Worm (Caenorhabditis elegans): ENCODE measurements around the gene Y62F5A.12.
A peak's percentile ranks its signal among the peaks of the same experiment; 100 is the strongest.

The Y62F5A.12 gene

DNA sequence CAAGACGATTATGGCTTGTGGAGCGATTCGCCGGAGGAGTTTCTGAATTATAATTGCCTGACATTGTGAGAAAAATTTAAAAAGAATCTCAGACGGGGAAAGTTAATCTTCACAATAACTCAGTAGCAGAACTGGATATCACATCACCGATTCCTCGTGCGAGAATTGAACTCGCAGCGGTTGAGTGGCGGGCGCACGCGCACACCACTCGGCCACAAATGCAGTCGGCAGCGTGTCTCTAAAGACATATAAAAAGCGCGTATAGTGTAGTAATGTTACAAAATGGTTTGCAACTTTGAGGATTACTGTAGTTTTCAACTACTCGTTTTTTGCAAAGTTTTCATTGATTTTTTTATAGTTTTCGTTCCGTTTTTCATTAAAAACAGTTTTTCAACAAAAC is 49.7 kb downstream of the Y62F5A.12 start (continued):
- peak; percentile 69 to 84 for TF ChIP-seq lin-35 (GFP tag; optimal IDR thresholded peaks at IDR 0.05)
- TF ChIP-seq nhr-237 (tag; optimal IDR thresholded peaks at IDR 0.05): no peak
- TF ChIP-seq ceh-88 (GFP tag; IDR thresholded peaks at IDR 0.05): peak; percentile 60
- no peak for TF ChIP-seq C04F5.9 (tag; optimal IDR thresholded peaks at IDR 0.05)
- no peak for TF ChIP-seq nhr-12 (tag; optimal IDR thresholded peaks at IDR 0.05)
- no peak for TF ChIP-seq hlh-4 (tag; optimal IDR thresholded peaks at IDR 0.05)
- peak; percentile 48 for TF ChIP-seq vab-15 (tag; optimal IDR thresholded peaks at IDR 0.05)
- TF ChIP-seq nhr-19 (GFP tag; conservative IDR thresholded peaks at IDR 0.05): peak; percentile 76
- no peak for TF ChIP-seq lin-39 (tag; optimal IDR thresholded peaks at IDR 0.05)
- TF ChIP-seq ceh-82 (tag; optimal IDR thresholded peaks at IDR 0.05): peak; percentile 38 to 87 (median 46)
- no peak for TF ChIP-seq aha-1 (tag; optimal IDR thresholded peaks at IDR 0.05)
- no peak for TF ChIP-seq nhr-76 (tag; optimal IDR thresholded peaks at IDR 0.05)
- TF ChIP-seq snpc-4 (tag; optimal IDR thresholded peaks at IDR 0.05): peak; percentile 51
- TF ChIP-seq lin-15B (tag; optimal IDR thresholded peaks at IDR 0.05): peak; percentile 37
- no peak for TF ChIP-seq unc-30 (tag; optimal IDR thresholded peaks at IDR 0.05)
- peak; percentile 62 for TF ChIP-seq dsc-1 (tag; optimal IDR thresholded peaks at IDR 0.05)
- peak; percentile 44; the same call in 1 of the 2 replicates for TF ChIP-seq grh-1 (GFP tag; IDR thresholded peaks at IDR 0.05)
- TF ChIP-seq jun-1 (tag; optimal IDR thresholded peaks at IDR 0.05): peak; percentile 63
- TF ChIP-seq pqm-1 (tag; optimal IDR thresholded peaks at IDR 0.05): no peak
- TF ChIP-seq egl-13 (tag; optimal IDR thresholded peaks at IDR 0.05): peak; percentile 19
- no peak for TF ChIP-seq fkh-4 (tag; optimal IDR thresholded peaks at IDR 0.05; ENCODE audit: borderline replicate concordance)
- TF ChIP-seq snu-23 (GFP tag; optimal IDR thresholded peaks at IDR 0.05): peak; percentile 85
- TF ChIP-seq C34B4.2 (tag; optimal IDR thresholded peaks at IDR 0.05): no peak
- no peak for TF ChIP-seq hlh-17 (GFP tag; optimal IDR thresholded peaks at IDR 0.05; ENCODE audit: borderline replicate concordance)
- peak; percentile 50 for TF ChIP-seq elt-2 (tag; optimal IDR thresholded peaks at IDR 0.05)
- TF ChIP-seq nhr-71 (tag; optimal IDR thresholded peaks at IDR 0.05): peak; percentile 80
- TF ChIP-seq fkh-8 (tag; optimal IDR thresholded peaks at IDR 0.05): peak; percentile 70
- peak; percentile 69 for TF ChIP-seq aly-2 (tag; optimal IDR thresholded peaks at IDR 0.05)
- no peak for TF ChIP-seq blmp-1 (tag; optimal IDR thresholded peaks at IDR 0.05)
- TF ChIP-seq unc-98 (GFP tag; IDR thresholded peaks at IDR 0.05): no peak
- no peak for TF ChIP-seq ceh-8 (GFP tag; optimal IDR thresholded peaks at IDR 0.05)
- peak; percentile 53 for TF ChIP-seq xbp-1 (tag; optimal IDR thresholded peaks at IDR 0.05)
- TF ChIP-seq mep-1 (tag; optimal IDR thresholded peaks at IDR 0.05): peak; percentile 85
- peak; percentile 82 for TF ChIP-seq lir-3 (tag; optimal IDR thresholded peaks at IDR 0.05; ENCODE audit: poor library complexity)
- TF ChIP-seq mab-9 (GFP tag; IDR thresholded peaks at IDR 0.05): no peak
- TF ChIP-seq ztf-11 (tag; optimal IDR thresholded peaks at IDR 0.05): peak in 1 of 2 experiments; percentile 52
- TF ChIP-seq nhr-47 (tag; optimal IDR thresholded peaks at IDR 0.05): peak; percentile 78
- peak; percentile 16 for TF ChIP-seq unc-86 (tag; optimal IDR thresholded peaks at IDR 0.05)
- no peak for TF ChIP-seq Y116A8C.19 (tag; optimal IDR thresholded peaks at IDR 0.05; ENCODE audit: borderline replicate concordance)
- TF ChIP-seq irx-1 (tag; optimal IDR thresholded peaks at IDR 0.05): peak; percentile 1
- TF ChIP-seq dpl-1 (GFP tag; optimal IDR thresholded peaks at IDR 0.05): peak; percentile 19 to 61 (median 59)

Measured in whole organism, L1 larva.